Worm (Caenorhabditis elegans): Measurements from ENCODE around the gene gpcp-1.

DNA sequence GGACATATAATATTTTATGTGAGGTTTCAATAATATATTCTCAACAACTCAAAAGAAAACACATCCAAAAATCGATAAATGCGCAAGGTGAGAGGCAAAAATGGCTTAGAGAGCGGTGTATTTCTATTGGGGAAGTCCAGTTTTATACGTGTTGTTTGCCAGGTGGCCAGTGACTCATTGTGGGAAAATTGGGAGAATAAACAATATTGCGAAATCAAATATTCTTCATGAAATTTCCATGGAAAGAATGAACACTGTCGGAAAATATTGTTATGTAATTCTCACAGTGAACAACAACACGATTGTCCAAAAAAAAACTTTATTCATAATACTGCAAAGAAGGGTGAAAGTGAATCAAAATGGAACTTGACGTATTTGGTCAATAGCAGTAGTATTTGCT lies 22.8 kb downstream of the gpcp-1 start:
- TF ChIP-seq unc-62 (GFP tag; optimal IDR thresholded peaks at IDR 0.05) (no peak), snpc-4 (tag; optimal IDR thresholded peaks at IDR 0.05) (no peak), ces-1 (GFP tag; optimal IDR thresholded peaks at IDR 0.05) (no peak), ztf-11 (tag; optimal IDR thresholded peaks at IDR 0.05) (no peak), elt-3 (tag; optimal IDR thresholded peaks at IDR 0.05) (no peak)

All from whole organism, mixed stage, embryonic.